Worm (Caenorhabditis elegans): Measurements from ENCODE around the gene taf-11.3.

DNA sequence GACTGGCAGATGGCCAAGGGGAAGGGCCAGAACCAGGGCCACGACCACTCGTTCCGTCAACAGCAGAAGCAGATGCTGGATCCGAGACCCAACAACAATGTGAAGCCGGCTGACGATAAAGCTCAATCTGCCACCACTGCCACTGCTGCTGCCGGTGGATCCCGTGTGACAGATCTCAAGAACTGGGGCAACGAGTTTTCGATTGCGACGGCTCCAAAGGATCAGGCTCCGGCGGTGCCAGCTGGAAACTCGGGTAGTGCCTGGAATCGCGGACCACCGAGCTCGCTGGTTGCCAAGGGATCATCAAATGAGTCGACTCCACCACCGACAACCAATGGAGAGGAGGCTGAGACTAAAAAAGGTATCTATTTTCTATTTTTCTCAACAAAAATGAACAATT is 40.6 kb downstream of the taf-11.3 start:
- TF ChIP-seq rnt-1 (tag; optimal IDR thresholded peaks at IDR 0.05): no peak
- TF ChIP-seq nhr-11 (tag; optimal IDR thresholded peaks at IDR 0.05): no peak
- no peak for TF ChIP-seq ceh-48 (tag; optimal IDR thresholded peaks at IDR 0.05)
- no peak for TF ChIP-seq pha-2 (tag; optimal IDR thresholded peaks at IDR 0.05)
- TF ChIP-seq sox-4 (tag; optimal IDR thresholded peaks at IDR 0.05): no peak
- TF ChIP-seq ets-4 (tag; optimal IDR thresholded peaks at IDR 0.05): no peak
- no peak for TF ChIP-seq dve-1 (tag; optimal IDR thresholded peaks at IDR 0.05)
- TF ChIP-seq fkh-10 (GFP tag; optimal IDR thresholded peaks at IDR 0.05): no peak
- no peak for TF ChIP-seq zip-5 (tag; optimal IDR thresholded peaks at IDR 0.05)

Measured in whole organism, late embryonic.